Fruit fly (Drosophila melanogaster) whole organism, embryonic: ENCODE measurements around the gene AIMP2.

Experiments used
- Awh ChIP-seq: fragments of 200-800 bp; sonication (Bioruptor generic); IDR thresholded peaks from 2 replicates; pipeline ENCODE4, ENCODE4 v1.3.6; 2022; ENCODE audit warnings: missing biosample characterization, missing genetic modification characterization
- Bteb2 ChIP-seq: fragments of 200-800 bp; sonication (Bioruptor generic); optimal IDR thresholded peaks from 2 replicates; lab custom pipeline; 2016; ENCODE audit warnings: missing biosample characterization, missing genetic modification characterization
- C15 ChIP-seq: fragments of 200-800 bp; sonication (Bioruptor generic); IDR thresholded peaks from 3 replicates; pipeline ENCODE4 v1.3.6; 2022; ENCODE audit warnings: missing biosample characterization, missing genetic modification characterization
- CG10147 ChIP-seq: fragments of 200-800 bp; sonication (Bioruptor generic); optimal IDR thresholded peaks from 2 replicates; lab custom pipeline; 2019; ENCODE audit warnings: missing biosample characterization, mild to moderate bottlenecking, missing genetic modification characterization, moderate library complexity
- CG10543 ChIP-seq: fragments of 200-800 bp; sonication (Bioruptor generic); optimal IDR thresholded peaks from 3 replicates; lab custom pipeline; 2017; ENCODE audit warnings: missing biosample characterization, mild to moderate bottlenecking, missing genetic modification characterization, moderate library complexity
- CG11247 ChIP-seq: fragments of 200-800 bp; sonication (Bioruptor generic); IDR thresholded peaks from 2 replicates; pipeline ENCODE4 v1.3.6; 2022; ENCODE audit warnings: missing biosample characterization, missing genetic modification characterization
- CG11398 ChIP-seq: fragments of 200-800 bp; sonication (Bioruptor generic); optimal IDR thresholded peaks from 2 replicates; lab custom pipeline; 2016; ENCODE audit warnings: missing biosample characterization, missing genetic modification characterization
- CG15011 ChIP-seq: fragments of 200-800 bp; sonication (Bioruptor generic); optimal IDR thresholded peaks from 3 replicates; lab custom pipeline; 2018; ENCODE audit warnings: missing biosample characterization, mild to moderate bottlenecking, missing genetic modification characterization
- CG17186 ChIP-seq: fragments of 200-800 bp; sonication (Bioruptor generic); optimal IDR thresholded peaks from 3 replicates; lab custom pipeline; 2017; ENCODE audit warnings: missing biosample characterization, missing genetic modification reagents, missing genetic modification characterization
- CG1792 ChIP-seq: fragments of 200-800 bp; sonication (Bioruptor generic); optimal IDR thresholded peaks from 2 replicates; lab custom pipeline; 2016; ENCODE audit warnings: missing biosample characterization, missing genetic modification characterization
- CG18262 ChIP-seq: fragments of 200-800 bp; optimal IDR thresholded peaks from 3 replicates; lab custom pipeline; 2019; ENCODE audit warnings: missing biosample characterization, mild to moderate bottlenecking, missing genetic modification characterization, moderate library complexity
- CG18476 ChIP-seq: fragments of 200-800 bp; sonication (Bioruptor generic); optimal IDR thresholded peaks from 2 replicates; lab custom pipeline; 2016; ENCODE audit warnings: missing biosample characterization, mild to moderate bottlenecking, missing genetic modification characterization
- CG2889 ChIP-seq: fragments of 200-800 bp; sonication (Bioruptor generic); IDR thresholded peaks from 3 replicates; pipeline ENCODE4 v1.3.6; 2022; ENCODE audit warnings: missing biosample characterization, missing genetic modification characterization
- CG31441 ChIP-seq: fragments of 200-800 bp; sonication (Bioruptor generic); IDR thresholded peaks from 2 replicates; pipeline ENCODE4 v1.3.6; 2022; ENCODE audit warnings: missing biosample characterization, missing genetic modification characterization
- CG3163 ChIP-seq: fragments of 200-800 bp; sonication (Bioruptor generic); optimal IDR thresholded peaks from 3 replicates; lab custom pipeline; 2016; ENCODE audit warnings: missing biosample characterization, missing genetic modification characterization
- CG32767 ChIP-seq: fragments of 200-800 bp; sonication (Bioruptor generic); IDR thresholded peaks from 2 replicates; pipeline ENCODE4 v1.3.6; 2022; ENCODE audit warnings: missing biosample characterization, missing genetic modification characterization
- CG5180 ChIP-seq: fragments of 200-800 bp; sonication (Bioruptor generic); optimal IDR thresholded peaks from 3 replicates; lab custom pipeline; 2017; ENCODE audit warnings: missing biosample characterization, missing genetic modification characterization, mild to moderate bottlenecking, moderate library complexity, missing genetic modification reagents
- CG5245 ChIP-seq: fragments of 200-800 bp; sonication (Bioruptor generic); optimal IDR thresholded peaks from 3 replicates; lab custom pipeline; 2016; ENCODE audit warnings: missing biosample characterization, missing genetic modification characterization
- CG6854 ChIP-seq: fragments of 200-800 bp; sonication (Bioruptor generic); optimal IDR thresholded peaks from 3 replicates; lab custom pipeline; 2017; ENCODE audit warnings: missing biosample characterization, mild to moderate bottlenecking, missing genetic modification characterization
- CG9797 ChIP-seq: fragments of 200-800 bp; sonication (Bioruptor generic); optimal IDR thresholded peaks from 3 replicates; lab custom pipeline; 2018; ENCODE audit warnings: missing biosample characterization, mild to moderate bottlenecking, missing genetic modification characterization
- CG9817 ChIP-seq: fragments of 200-800 bp; sonication (Bioruptor generic); optimal IDR thresholded peaks from 2 replicates; lab custom pipeline; 2018; ENCODE audit warnings: missing biosample characterization, mild to moderate bottlenecking, missing genetic modification characterization, moderate library complexity
- CHES-1-like ChIP-seq: fragments of 200-800 bp; sonication (Bioruptor generic); optimal IDR thresholded peaks from 2 replicates; lab custom pipeline; 2016; ENCODE audit warnings: missing biosample characterization, missing genetic modification characterization
- D19B ChIP-seq: fragments of 200-800 bp; sonication (Bioruptor generic); optimal IDR thresholded peaks from 2 replicates; lab custom pipeline; 2017; ENCODE audit warnings: missing biosample characterization, mild to moderate bottlenecking, missing genetic modification characterization
- Elba2 ChIP-seq: fragments of 200-800 bp; sonication (Bioruptor generic); optimal IDR thresholded peaks from 3 replicates; lab custom pipeline; 2016; ENCODE audit warnings: missing biosample characterization, missing genetic modification characterization
- HLH54F ChIP-seq: fragments of 200-800 bp; sonication (Bioruptor generic); optimal IDR thresholded peaks from 3 replicates; lab custom pipeline; 2016; ENCODE audit warnings: missing biosample characterization, missing genetic modification characterization
- Hr3 ChIP-seq: fragments of 200-800 bp; sonication (Bioruptor generic); optimal IDR thresholded peaks from 3 replicates; lab custom pipeline; 2016; ENCODE audit warnings: missing biosample characterization, missing genetic modification characterization
- Myb ChIP-seq: fragments of 200-800 bp; sonication (Bioruptor generic); optimal IDR thresholded peaks from 2 replicates; lab custom pipeline; 2016; ENCODE audit warnings: missing biosample characterization, missing genetic modification characterization
- Oli ChIP-seq: fragments of 200-800 bp; sonication (Bioruptor generic); optimal IDR thresholded peaks from 2 replicates; lab custom pipeline; 2018; ENCODE audit warnings: missing biosample characterization, mild to moderate bottlenecking, missing genetic modification characterization, moderate library complexity
- Scr ChIP-seq: fragments of 200-800 bp; sonication (Bioruptor generic); IDR thresholded peaks from 2 replicates; pipeline ENCODE4 v1.3.6; 2022; ENCODE audit warnings: missing biosample characterization, missing genetic modification characterization; ENCODE audit not compliant: partially characterized antibody
- bab2 ChIP-seq: fragments of 200-800 bp; sonication (Bioruptor generic); optimal IDR thresholded peaks from 2 replicates; lab custom pipeline; 2016; ENCODE audit warnings: missing biosample characterization, missing genetic modification characterization
- caup ChIP-seq: fragments of 200-800 bp; sonication (Bioruptor generic); optimal IDR thresholded peaks from 3 replicates; lab custom pipeline; 2017; ENCODE audit warnings: missing biosample characterization, mild to moderate bottlenecking, missing genetic modification characterization, moderate library complexity; ENCODE audit not compliant: severe bottlenecking
- dati ChIP-seq: fragments of 200-800 bp; sonication (Bioruptor generic); IDR thresholded peaks from 2 replicates; pipeline ENCODE4 v1.3.6; 2022; ENCODE audit warnings: missing biosample characterization, missing genetic modification characterization
- disco-r ChIP-seq: fragments of 200-800 bp; sonication (Bioruptor generic); optimal IDR thresholded peaks from 2 replicates; lab custom pipeline; 2016; ENCODE audit warnings: missing biosample characterization, missing genetic modification characterization
- dmrt11E ChIP-seq: fragments of 200-800 bp; sonication (Bioruptor generic); optimal IDR thresholded peaks from 3 replicates; lab custom pipeline; 2018; ENCODE audit warnings: missing biosample characterization, mild to moderate bottlenecking, missing genetic modification characterization, moderate library complexity
- fd3F ChIP-seq: fragments of 200-800 bp; sonication (Bioruptor generic); optimal IDR thresholded peaks from 2 replicates; lab custom pipeline; 2018; ENCODE audit warnings: missing biosample characterization, mild to moderate bottlenecking, missing genetic modification characterization, moderate library complexity
- jing ChIP-seq: fragments of 200-800 bp; sonication (Bioruptor generic); optimal IDR thresholded peaks from 2 replicates; lab custom pipeline; 2018; ENCODE audit warnings: missing biosample characterization, mild to moderate bottlenecking, missing genetic modification characterization
- lilli ChIP-seq: fragments of 200-800 bp; sonication (Bioruptor generic); optimal IDR thresholded peaks from 3 replicates; lab custom pipeline; 2016; ENCODE audit warnings: missing biosample characterization, missing genetic modification characterization
- lola ChIP-seq, 3 experiments: fragments of >200 bp in 2 of 3; fragments of 200-800 bp in 1 of 3; sonication (Bioruptor generic) in 1 of 3; optimal IDR thresholded peaks; 2 replicates each; lab custom pipeline; 2017 to 2019; ENCODE audit warnings: missing biosample characterization in 3 of 3, missing genetic modification characterization in 3 of 3, mild to moderate bottlenecking in 1 of 3, moderate library complexity in 1 of 3
- lov ChIP-seq, 2 experiments: fragments of 200-800 bp in 1 of 2; fragments of >200 bp in 1 of 2; sonication (Bioruptor generic) in 1 of 2; IDR thresholded peaks in 1 of 2; optimal IDR thresholded peaks in 1 of 2; 2 replicates in 1 of 2; 3 replicates in 1 of 2; pipeline versions ENCODE4 v1.3.6 to Lab custom; 2017 to 2022; ENCODE audit warnings: missing biosample characterization in 1 of 2, missing genetic modification characterization in 1 of 2
- nom ChIP-seq: fragments of 200-800 bp; sonication (Bioruptor generic); optimal IDR thresholded peaks from 2 replicates; lab custom pipeline; 2017; ENCODE audit warnings: missing biosample characterization, missing genetic modification characterization, mild to moderate bottlenecking, moderate library complexity, missing genetic modification reagents
- onecut ChIP-seq: fragments of 200-800 bp; sonication (Bioruptor generic); IDR thresholded peaks from 2 replicates; pipeline ENCODE4 v1.3.6; 2022; ENCODE audit warnings: missing biosample characterization, missing genetic modification characterization
- pita ChIP-seq: fragments of 200-800 bp; sonication (Bioruptor generic); optimal IDR thresholded peaks from 2 replicates; lab custom pipeline; 2017; ENCODE audit warnings: missing biosample characterization, mild to moderate bottlenecking, missing genetic modification characterization
- pnt ChIP-seq: fragments of 200-800 bp; sonication (Bioruptor generic); optimal IDR thresholded peaks from 3 replicates; lab custom pipeline; 2016; ENCODE audit warnings: missing biosample characterization, missing genetic modification characterization
- pros ChIP-seq: fragments of 200-800 bp; sonication (Bioruptor generic); optimal IDR thresholded peaks from 3 replicates; lab custom pipeline; 2019; ENCODE audit warnings: missing biosample characterization, mild to moderate bottlenecking, missing genetic modification characterization, moderate library complexity
- shn ChIP-seq: fragments of 200-800 bp; sonication (Bioruptor generic); optimal IDR thresholded peaks from 3 replicates; lab custom pipeline; 2016; ENCODE audit warnings: missing biosample characterization, missing genetic modification characterization
- sna ChIP-seq: fragments of 200-800 bp; sonication (Bioruptor generic); IDR thresholded peaks from 2 replicates; pipeline ENCODE4 v1.3.6; 2022; ENCODE audit warnings: missing biosample characterization, missing genetic modification characterization; ENCODE audit not compliant: partially characterized antibody
- tap ChIP-seq: fragments of 200-800 bp; optimal IDR thresholded peaks from 3 replicates; lab custom pipeline; 2019; ENCODE audit warnings: missing biosample characterization, mild to moderate bottlenecking, missing genetic modification characterization, moderate library complexity
- zfh2 ChIP-seq: fragments of 200-800 bp; sonication (Bioruptor generic); optimal IDR thresholded peaks from 2 replicates; lab custom pipeline; 2016; ENCODE audit warnings: missing biosample characterization, missing genetic modification characterization

AIMP2 gene

dm6 chr3L:15625676-15626414, 42.4 kb downstream of the AIMP2 start (continued):
- TF ChIP-seq Scr (GFP tag; lab: Robert Waterston, UW) (no peak), tap (tag; lab: Kevin White, UChicago) (peak; percentile 84), Myb (GFP tag; lab: Kevin White, UChicago) (peak; percentile 16), Hr3 (peak; percentile 91), CG5245 (peak; percentile 73), nom (GFP tag; lab: Kevin White, UChicago) (peak; percentile 64), CG10147 (GFP tag; lab: Kevin White, UChicago) (peak; percentile 89), CG32767 (GFP tag; lab: Robert Waterston, UW) (peak; percentile 80), lov (optimal IDR thresholded peaks at IDR 0.05; lab: Kevin White, UChicago) (no peak), lov (GFP tag; IDR thresholded peaks at IDR 0.05; lab: Robert Waterston, UW) (0 out of 3 replicates have a peak, but pooled peaks have one; percentile 19), CG6854 (GFP tag; lab: Kevin White, UChicago) (peak; percentile 81), pnt (GFP tag; lab: Kevin White, UChicago) (peak; percentile 43), sna (no peak), Bteb2 (GFP tag; lab: Kevin White, UChicago) (peak; percentile 28), Awh (GFP tag; lab: Robert Waterston, UW) (peak; percentile 42; the same call in 1 of the 2 replicates), CG9817 (tag; lab: Kevin White, UChicago) (peak; percentile 90), pros (GFP tag; lab: Kevin White, UChicago) (no peak), disco-r (GFP tag; lab: Kevin White, UChicago) (no peak), CG9797 (GFP tag; lab: Kevin White, UChicago) (peak; percentile 11), jing (GFP tag; lab: Kevin White, UChicago) (peak; percentile 74), Elba2 (GFP tag; lab: Kevin White, UChicago) (no peak), CG1792 (GFP tag; lab: Kevin White, UChicago) (no peak), CG5180 (GFP tag; lab: Kevin White, UChicago) (peak; percentile 82), zfh2 (GFP tag; lab: Kevin White, UChicago) (peak; percentile 15), Oli (tag; lab: Kevin White, UChicago) (peak; percentile 95), CG18262 (tag; lab: Kevin White, UChicago) (peak; percentile 96), bab2 (GFP tag; lab: Kevin White, UChicago) (peak; percentile 34), CHES-1-like (GFP tag; lab: Kevin White, UChicago) (peak; percentile 1), CG10543 (GFP tag; lab: Kevin White, UChicago) (peak; percentile 57), C15 (GFP tag; lab: Robert Waterston, UW) (peak; percentile 76; the same call in 2 of the 3 replicates), onecut (GFP tag; lab: Robert Waterston, UW) (peak; percentile 45), CG11247 (no peak; the same call in 1 of the 2 replicates), lola (GFP tag; optimal IDR thresholded peaks at IDR 0.05; lab: Kevin White, UChicago) (peak in 1 of 3 experiments; percentile 90), lilli (GFP tag; lab: Kevin White, UChicago) (peak; percentile 55), dati (GFP tag; lab: Robert Waterston, UW) (no peak), CG15011 (GFP tag; lab: Kevin White, UChicago) (peak; percentile 88), CG3163 (peak; percentile 29), CG17186 (GFP tag; lab: Kevin White, UChicago) (peak; percentile 17), caup (peak; percentile 81), fd3F (GFP tag; lab: Kevin White, UChicago) (peak; percentile 89), CG11398 (no peak), pita (GFP tag; lab: Kevin White, UChicago) (no peak), D19B (GFP tag; lab: Kevin White, UChicago) (peak; percentile 78), shn (GFP tag; lab: Kevin White, UChicago) (no peak), dmrt11E (peak; percentile 69), HLH54F (no peak), CG31441 (GFP tag; lab: Robert Waterston, UW) (peak; percentile 96), CG18476 (GFP tag; lab: Kevin White, UChicago) (peak; percentile 76), CG2889 (GFP tag; lab: Robert Waterston, UW) (peak; percentile 59)
